Fruit fly (Drosophila melanogaster) whole organism, pupa: ENCODE results near the gene CG31229.

Experiments used
- CG10348 ChIP-seq: fragments of 200-800 bp; sonication (Bioruptor generic); IDR thresholded peaks from 2 replicates; pipeline ENCODE4 v1.3.6; 2022; ENCODE audit warnings: missing biosample characterization, missing genetic modification characterization
- CG12605 ChIP-seq: fragments of 200-800 bp; sonication (Bioruptor generic); IDR thresholded peaks from 2 replicates; pipeline ENCODE4 v1.3.6; 2022; ENCODE audit warnings: missing biosample characterization, missing genetic modification characterization
- CG13204 ChIP-seq: fragments of 200-800 bp; sonication (Bioruptor generic); optimal IDR thresholded peaks from 2 replicates; lab custom pipeline; 2018; ENCODE audit warnings: missing biosample characterization, mild to moderate bottlenecking, missing genetic modification characterization, moderate library complexity
- CG14655 ChIP-seq: fragments of 200-800 bp; sonication (Bioruptor generic); optimal IDR thresholded peaks from 3 replicates; lab custom pipeline; 2017; ENCODE audit warnings: mild to moderate bottlenecking, missing biosample characterization, missing genetic modification reagents, missing genetic modification characterization
- CG15710 ChIP-seq: fragments of 200-800 bp; sonication (Bioruptor generic); optimal IDR thresholded peaks from 2 replicates; lab custom pipeline; 2018; ENCODE audit warnings: missing biosample characterization, mild to moderate bottlenecking, missing genetic modification characterization, moderate library complexity
- CG17806 ChIP-seq: fragments of 200-800 bp; sonication (Bioruptor generic); optimal IDR thresholded peaks from 2 replicates; lab custom pipeline; 2018; ENCODE audit warnings: missing biosample characterization, mild to moderate bottlenecking, missing genetic modification characterization, moderate library complexity
- CG32121 ChIP-seq: fragments of 200-800 bp; sonication (Bioruptor generic); IDR thresholded peaks from 2 replicates; pipeline ENCODE4 v1.3.6; 2022; ENCODE audit warnings: missing biosample characterization, missing genetic modification characterization
- CG34367 ChIP-seq: fragments of 200-800 bp; sonication (Bioruptor generic); optimal IDR thresholded peaks from 2 replicates; lab custom pipeline; 2018; ENCODE audit warnings: missing biosample characterization, mild to moderate bottlenecking, missing genetic modification characterization
- CG4496 ChIP-seq: fragments of 200-800 bp; sonication (Bioruptor generic); IDR thresholded peaks from 3 replicates; pipeline ENCODE4 v1.3.6; 2022; ENCODE audit warnings: missing biosample characterization, missing genetic modification characterization
- CG8159 ChIP-seq: fragments of 200-800 bp; sonication (Bioruptor generic); optimal IDR thresholded peaks from 3 replicates; lab custom pipeline; 2018; ENCODE audit warnings: missing biosample characterization, mild to moderate bottlenecking, missing genetic modification characterization, moderate library complexity
- CG8301 ChIP-seq: fragments of 200-800 bp; sonication (Bioruptor generic); optimal IDR thresholded peaks from 2 replicates; lab custom pipeline; 2018; ENCODE audit warnings: missing biosample characterization, mild to moderate bottlenecking, missing genetic modification characterization
- CG9948 ChIP-seq: fragments of 200-800 bp; sonication (Bioruptor generic); optimal IDR thresholded peaks from 2 replicates; lab custom pipeline; 2018; ENCODE audit warnings: missing biosample characterization, mild to moderate bottlenecking, missing genetic modification characterization, moderate library complexity
- D1 ChIP-seq: fragments of 200-800 bp; sonication (Bioruptor generic); optimal IDR thresholded peaks from 2 replicates; lab custom pipeline; 2018; ENCODE audit warnings: missing biosample characterization, mild to moderate bottlenecking, missing genetic modification characterization, moderate library complexity
- EcR ChIP-seq: fragments of 200-800 bp; sonication (Bioruptor generic); optimal IDR thresholded peaks from 3 replicates; lab custom pipeline; 2019; ENCODE audit warnings: missing biosample characterization, missing genetic modification characterization, mild to moderate bottlenecking, moderate library complexity, missing genetic modification reagents
- Ets98B ChIP-seq: fragments of 200-800 bp; sonication (Bioruptor generic); IDR thresholded peaks from 2 replicates; pipeline ENCODE4 v1.3.6; 2022; ENCODE audit warnings: missing biosample characterization, missing genetic modification characterization
- Pif1A ChIP-seq: fragments of 200-800 bp; sonication (Bioruptor generic); optimal IDR thresholded peaks from 3 replicates; lab custom pipeline; 2016; ENCODE audit warnings: missing biosample characterization, missing genetic modification characterization
- Pif1B ChIP-seq: fragments of 200-800 bp; sonication (Bioruptor generic); optimal IDR thresholded peaks from 3 replicates; lab custom pipeline; 2016; ENCODE audit warnings: missing biosample characterization, missing genetic modification characterization
- Snoo ChIP-seq: fragments of 200-800 bp; sonication (Bioruptor generic); optimal IDR thresholded peaks from 3 replicates; lab custom pipeline; 2017; ENCODE audit warnings: missing biosample characterization, mild to moderate bottlenecking, missing genetic modification characterization, inconsistent platforms
- fd96Ca ChIP-seq: fragments of 200-800 bp; sonication (Bioruptor generic); IDR thresholded peaks from 3 replicates; pipeline ENCODE4 v1.3.6; 2022; ENCODE audit warnings: missing biosample characterization, missing genetic modification characterization
- gl ChIP-seq: fragments of 200-800 bp; sonication (Bioruptor generic); optimal IDR thresholded peaks from 2 replicates; lab custom pipeline; 2018; ENCODE audit warnings: missing biosample characterization, mild to moderate bottlenecking, missing genetic modification characterization
- rn ChIP-seq: fragments of 200-800 bp; sonication (Bioruptor generic); IDR thresholded peaks from 2 replicates; pipeline ENCODE4 v1.3.6; 2022; ENCODE audit warnings: missing biosample characterization, missing genetic modification characterization

Gene CG31229

DNA sequence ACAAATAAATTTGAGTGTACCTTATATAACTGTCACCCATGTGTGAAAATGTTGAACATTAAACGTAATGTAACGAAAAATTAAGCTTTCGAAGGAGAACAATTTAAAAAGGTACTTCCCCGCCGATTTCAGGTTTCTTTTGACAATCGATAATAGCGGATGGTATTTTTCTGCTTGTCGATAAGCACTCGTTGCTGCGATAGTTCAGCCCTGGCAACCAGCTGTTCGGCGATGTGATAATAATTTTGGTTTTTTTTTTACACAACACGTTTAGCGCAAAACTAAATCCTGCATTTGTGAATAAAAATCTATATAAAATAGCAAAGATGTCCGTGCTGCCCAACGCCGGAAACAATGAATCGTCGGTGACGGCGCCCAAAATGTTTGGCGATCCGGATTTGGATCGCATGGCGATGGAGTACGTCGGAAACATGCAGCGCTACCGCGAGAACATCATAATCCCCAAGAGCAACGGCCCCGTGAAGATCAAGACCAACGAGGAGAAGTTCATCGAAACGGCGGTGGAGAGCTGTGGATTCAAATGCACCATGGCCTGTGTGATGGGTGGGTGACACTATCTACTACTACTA, at the start of gene CG31229:
Gene CG31229 (plus strand): TSS at position 194 of the 590 bp plus-strand sequence.
- no peak for TF ChIP-seq D1
- no peak for TF ChIP-seq CG10348 (GFP tag; lab: Robert Waterston, UW)
- no peak for TF ChIP-seq CG13204
- no peak for TF ChIP-seq CG17806 (tag; lab: Kevin White, UChicago)
- no peak for TF ChIP-seq rn (GFP tag; lab: Robert Waterston, UW)
- peak; percentile 67 for TF ChIP-seq EcR (GFP tag; lab: Kevin White, UChicago)
- TF ChIP-seq CG32121 (GFP tag; lab: Robert Waterston, UW): no peak
- TF ChIP-seq CG12605 (GFP tag; lab: Robert Waterston, UW): no peak

- TF ChIP-seq fd96Ca: no peak
- no peak for TF ChIP-seq Pif1B (GFP tag; lab: Kevin White, UChicago)
- TF ChIP-seq CG32121 (GFP tag; lab: Robert Waterston, UW): no peak
- TF ChIP-seq CG4496: no peak
- TF ChIP-seq CG15710 (tag; lab: Kevin White, UChicago): no peak
- no peak for TF ChIP-seq CG13204
- no peak for TF ChIP-seq CG10348 (GFP tag; lab: Robert Waterston, UW)
- TF ChIP-seq CG9948 (tag; lab: Kevin White, UChicago): no peak
- no peak for TF ChIP-seq CG17806 (tag; lab: Kevin White, UChicago)
- peak; percentile 25 for TF ChIP-seq CG8301
- TF ChIP-seq Pif1A: peak; percentile 2
- TF ChIP-seq Ets98B (GFP tag; lab: Robert Waterston, UW): no peak
- no peak for TF ChIP-seq CG8159 (tag; lab: Kevin White, UChicago)
- no peak for TF ChIP-seq rn (GFP tag; lab: Robert Waterston, UW)
- TF ChIP-seq Snoo (tag; lab: Kevin White, UChicago): no peak
- peak; percentile 39 for TF ChIP-seq CG14655 (GFP tag; lab: Kevin White, UChicago)
Observed at dm6 chr3R:18619451-18619942, 48.2 kb upstream of the CG31229 start.

dm6 chr3R:18621230-18621629, 46.4 kb upstream of the CG31229 start, which contains the start of gene CG14304:
Gene CG14304, minus strand, starts transcription at chr3R:18621327.
- TF ChIP-seq D1 (no peak), CG4496 (peak; percentile 58), CG9948 (tag; lab: Kevin White, UChicago) (no peak), CG10348 (GFP tag; lab: Robert Waterston, UW) (no peak), fd96Ca (no peak), Snoo (tag; lab: Kevin White, UChicago) (peak; percentile 26), Pif1A (no peak), gl (tag; lab: Kevin White, UChicago) (no peak), EcR (GFP tag; lab: Kevin White, UChicago) (no peak), Ets98B (GFP tag; lab: Robert Waterston, UW) (peak; percentile 28; the same call in 1 of the 2 replicates)

- TF ChIP-seq D1 (no peak), gl (tag; lab: Kevin White, UChicago) (no peak), CG8159 (tag; lab: Kevin White, UChicago) (no peak), CG34367 (no peak), rn (GFP tag; lab: Robert Waterston, UW) (no peak), CG15710 (tag; lab: Kevin White, UChicago) (no peak), CG14655 (GFP tag; lab: Kevin White, UChicago) (peak; percentile 60), CG17806 (tag; lab: Kevin White, UChicago) (peak; percentile 13), CG8301 (peak; percentile 53), CG4496 (peak; percentile 73), Ets98B (GFP tag; lab: Robert Waterston, UW) (peak; percentile 70), Pif1B (GFP tag; lab: Kevin White, UChicago) (peak; percentile 5), Snoo (tag; lab: Kevin White, UChicago) (no peak), Pif1A (peak; percentile 70), CG10348 (GFP tag; lab: Robert Waterston, UW) (no peak), CG13204 (no peak), CG12605 (GFP tag; lab: Robert Waterston, UW) (peak; percentile 59; the same call in 1 of the 2 replicates), fd96Ca (peak; percentile 66; the same call in 2 of the 3 replicates), EcR (GFP tag; lab: Kevin White, UChicago) (no peak), CG32121 (GFP tag; lab: Robert Waterston, UW) (peak; percentile 70; the same call in 1 of the 2 replicates), CG9948 (tag; lab: Kevin White, UChicago) (peak; percentile 19)
Observed at dm6 chr3R:18624541-18624940, 43.1 kb upstream of the CG31229 start.

DNA sequence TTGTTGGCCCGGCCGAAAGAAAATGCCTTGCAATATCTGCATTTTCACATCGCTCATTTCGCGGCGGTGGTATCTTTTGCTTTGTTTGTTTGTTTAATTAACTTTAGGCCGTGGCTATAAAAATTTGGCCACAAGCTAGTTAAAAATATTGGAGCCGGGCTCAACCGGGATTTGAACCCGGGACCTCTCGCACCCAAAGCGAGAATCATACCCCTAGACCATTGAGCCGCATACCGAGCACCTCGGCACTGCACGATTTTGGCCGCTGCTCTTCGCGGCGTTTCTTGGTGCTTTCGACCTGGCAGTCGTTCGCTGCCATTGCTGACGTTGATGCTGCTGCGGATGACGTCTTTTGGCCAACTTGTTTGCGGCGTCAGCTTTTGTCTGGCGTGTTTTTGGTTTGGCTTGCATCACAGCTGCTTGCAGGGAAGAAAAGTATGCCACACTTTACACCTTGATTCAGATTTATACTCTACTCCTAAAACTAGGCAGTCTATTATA, 39.3 kb upstream of the CG31229 start:
- TF ChIP-seq fd96Ca: peak; percentile 56; the same call in 1 of the 3 replicates
- peak; percentile 5; the same call in 1 of the 2 replicates for TF ChIP-seq Ets98B (GFP tag; lab: Robert Waterston, UW)
- no peak for TF ChIP-seq CG8301
- TF ChIP-seq CG4496: peak; percentile 70; the same call in 2 of the 3 replicates
- TF ChIP-seq Pif1A: no peak
- TF ChIP-seq Pif1B (GFP tag; lab: Kevin White, UChicago): no peak
- no peak for TF ChIP-seq gl (tag; lab: Kevin White, UChicago)
- no peak for TF ChIP-seq Snoo (tag; lab: Kevin White, UChicago)
- no peak for TF ChIP-seq D1
- 0 out of 2 replicates have a peak, but pooled peaks have one; percentile 32 for TF ChIP-seq CG32121 (GFP tag; lab: Robert Waterston, UW)
- TF ChIP-seq CG14655 (GFP tag; lab: Kevin White, UChicago): no peak
- TF ChIP-seq CG9948 (tag; lab: Kevin White, UChicago): no peak
- peak; percentile 52 for TF ChIP-seq EcR (GFP tag; lab: Kevin White, UChicago)
